Worm (Caenorhabditis elegans) whole organism, late embryonic: ENCODE results near the gene mct-4.

Source experiments
- K09A11.1 ChIP-seq: sonication (generic microtip); optimal IDR thresholded peaks from 2 replicates; lab custom pipeline; 2017; ENCODE audit warnings: antibody characterized with exemption, mild to moderate bottlenecking, missing genetic modification characterization, missing compliant biosample characterization; ENCODE audit not compliant: insufficient read depth
- ceh-22 ChIP-seq: sonication (generic microtip); optimal IDR thresholded peaks from 2 replicates; lab custom pipeline; 2017; ENCODE audit warnings: missing biosample characterization, missing genetic modification characterization
- ceh-31 ChIP-seq: sonication (generic microtip); optimal IDR thresholded peaks from 2 replicates; lab custom pipeline; 2016; ENCODE audit warnings: missing genetic modification characterization, missing compliant biosample characterization
- ceh-45 ChIP-seq: fragments of 200-800 bp; sonication (Bioruptor generic); IDR thresholded peaks from 2 replicates; pipeline ENCODE4 v1.3.6; 2022; ENCODE audit warnings: missing genetic modification reagents, missing genetic modification characterization, missing compliant biosample characterization
- che-1 ChIP-seq: sonication (generic microtip); optimal IDR thresholded peaks from 2 replicates; lab custom pipeline; 2016; ENCODE audit warnings: mild to moderate bottlenecking, missing genetic modification characterization, missing compliant biosample characterization
- elt-2 ChIP-seq: sonication (generic microtip); optimal IDR thresholded peaks from 2 replicates; lab custom pipeline; 2016; ENCODE audit warnings: missing genetic modification reagents, missing genetic modification characterization, missing compliant biosample characterization
- fax-1 ChIP-seq: sonication (generic microtip); optimal IDR thresholded peaks from 2 replicates; lab custom pipeline; 2016; ENCODE audit warnings: missing genotype, missing genetic modification characterization, missing compliant biosample characterization
- fkh-10 ChIP-seq: fragments of 150-350 bp; optimal IDR thresholded peaks from 2 replicates; lab custom pipeline; 2014; ENCODE audit warnings: missing biosample characterization, missing genetic modification reagents, missing genetic modification characterization
- pqm-1 ChIP-seq: sonication (generic microtip); optimal IDR thresholded peaks from 2 replicates; lab custom pipeline; 2016; ENCODE audit warnings: missing genetic modification characterization, missing compliant biosample characterization
- pros-1 ChIP-seq: fragments of 150-350 bp; optimal IDR thresholded peaks from 2 replicates; lab custom pipeline; 2014; ENCODE audit warnings: missing biosample characterization, missing genetic modification reagents, missing genetic modification characterization
- ref-2 ChIP-seq: sonication (generic microtip); optimal IDR thresholded peaks from 2 replicates; lab custom pipeline; 2016; ENCODE audit warnings: missing genetic modification characterization, missing compliant biosample characterization

- TF ChIP-seq fkh-10 (no peak), ceh-45 (GFP tag; lab: Robert Waterston, UW) (no peak), ceh-31 (tag; lab: Kevin White, UChicago) (no peak), che-1 (tag; lab: Kevin White, UChicago) (no peak), fax-1 (no peak), ref-2 (tag; lab: Kevin White, UChicago) (no peak), elt-2 (tag; lab: Kevin White, UChicago) (no peak), ceh-22 (tag; lab: Kevin White, UChicago) (no peak), pros-1 (tag; lab: Kevin White, UChicago) (no peak), pqm-1 (no peak), K09A11.1 (no peak)
Observed at ce11 chrX:4932964-4933363, 3.4 kb upstream of the mct-4 start.
